Fruit fly (Drosophila melanogaster) whole organism, embryonic: Measurements from ENCODE around the gene stumps.

Experiments used
- ATbp ChIP-seq: fragments of 200-800 bp; sonication (Bioruptor generic); optimal IDR thresholded peaks from 2 replicates; lab custom pipeline; 2017; ENCODE audit warnings: missing biosample characterization, mild to moderate bottlenecking, missing genetic modification characterization, missing genetic modification reagents
- Atf3 ChIP-seq: fragments of 200-800 bp; sonication (Bioruptor generic); optimal IDR thresholded peaks from 3 replicates; lab custom pipeline; 2016; ENCODE audit warnings: missing biosample characterization, missing genetic modification characterization
- CG10543 ChIP-seq: fragments of 200-800 bp; sonication (Bioruptor generic); optimal IDR thresholded peaks from 3 replicates; lab custom pipeline; 2017; ENCODE audit warnings: missing biosample characterization, mild to moderate bottlenecking, missing genetic modification characterization, moderate library complexity
- CG12769 ChIP-seq: fragments of 200-800 bp; sonication (Bioruptor generic); optimal IDR thresholded peaks from 2 replicates; lab custom pipeline; 2019; ENCODE audit warnings: missing biosample characterization, mild to moderate bottlenecking, missing genetic modification characterization, moderate library complexity
- CG12942 ChIP-seq: fragments of 200-800 bp; sonication (Bioruptor generic); optimal IDR thresholded peaks from 3 replicates; lab custom pipeline; 2016; ENCODE audit warnings: missing biosample characterization, missing genetic modification characterization
- CG13775 ChIP-seq: fragments of 200-800 bp; sonication (Bioruptor generic); optimal IDR thresholded peaks from 3 replicates; lab custom pipeline; 2017; ENCODE audit warnings: missing biosample characterization, mild to moderate bottlenecking, missing genetic modification characterization
- CG1602 ChIP-seq: fragments of 200-800 bp; sonication (Bioruptor generic); optimal IDR thresholded peaks from 3 replicates; lab custom pipeline; 2016; ENCODE audit warnings: missing biosample characterization, missing genetic modification characterization
- CG1647 ChIP-seq: fragments of 200-800 bp; sonication (Bioruptor generic); optimal IDR thresholded peaks from 3 replicates; lab custom pipeline; 2016; ENCODE audit warnings: missing biosample characterization, missing genetic modification characterization
- CG16813 ChIP-seq: fragments of 200-800 bp; sonication (Bioruptor generic); IDR thresholded peaks from 3 replicates; pipeline ENCODE4 v1.3.6; 2022; ENCODE audit warnings: missing biosample characterization, missing genetic modification characterization; ENCODE audit not compliant: partially characterized antibody
- CG17359 ChIP-seq: fragments of 200-800 bp; sonication (Bioruptor generic); optimal IDR thresholded peaks from 3 replicates; lab custom pipeline; 2018; ENCODE audit warnings: missing biosample characterization, mild to moderate bottlenecking, missing genetic modification characterization, moderate library complexity
- CG1792 ChIP-seq: fragments of 200-800 bp; sonication (Bioruptor generic); optimal IDR thresholded peaks from 2 replicates; lab custom pipeline; 2016; ENCODE audit warnings: missing biosample characterization, missing genetic modification characterization
- CG1832 ChIP-seq: fragments of 200-800 bp; sonication (Bioruptor generic); optimal IDR thresholded peaks from 2 replicates; lab custom pipeline; 2017; ENCODE audit warnings: missing biosample characterization, mild to moderate bottlenecking, missing genetic modification characterization, inconsistent platforms
- CG2120 ChIP-seq: fragments of 200-800 bp; sonication (Bioruptor generic); optimal IDR thresholded peaks from 3 replicates; lab custom pipeline; 2016; ENCODE audit warnings: missing biosample characterization, missing genetic modification characterization
- CG30403 ChIP-seq: fragments of 200-800 bp; sonication (Bioruptor generic); optimal IDR thresholded peaks from 3 replicates; lab custom pipeline; 2016; ENCODE audit warnings: missing biosample characterization, missing genetic modification characterization
- CG3407 ChIP-seq: fragments of 200-800 bp; sonication (Bioruptor generic); optimal IDR thresholded peaks from 2 replicates; lab custom pipeline; 2018; ENCODE audit warnings: missing biosample characterization, mild to moderate bottlenecking, missing genetic modification characterization
- CG34376 ChIP-seq: fragments of 200-800 bp; sonication (Bioruptor generic); optimal IDR thresholded peaks from 2 replicates; lab custom pipeline; 2018; ENCODE audit warnings: missing biosample characterization, mild to moderate bottlenecking, missing genetic modification characterization
- CG4707 ChIP-seq: fragments of 200-800 bp; sonication (Bioruptor generic); optimal IDR thresholded peaks from 2 replicates; lab custom pipeline; 2018; ENCODE audit warnings: missing biosample characterization, mild to moderate bottlenecking, missing genetic modification characterization, moderate library complexity
- CG6689 ChIP-seq: fragments of 200-800 bp; sonication (Bioruptor generic); IDR thresholded peaks from 2 replicates; pipeline ENCODE4 v1.3.6; 2022; ENCODE audit warnings: missing biosample characterization, missing genetic modification characterization
- CG8765 ChIP-seq: fragments of 200-800 bp; sonication (Bioruptor generic); IDR thresholded peaks from 2 replicates; pipeline ENCODE4 v1.3.6; 2022; ENCODE audit warnings: missing biosample characterization, missing genetic modification characterization
- Dbx ChIP-seq: fragments of 200-800 bp; sonication (Bioruptor generic); IDR thresholded peaks from 3 replicates; pipeline ENCODE4 v1.3.6; 2022; ENCODE audit warnings: missing biosample characterization, missing genetic modification characterization
- Dfd ChIP-seq, 2 experiments: fragments of >200 bp; optimal IDR thresholded peaks; 2 replicates each; lab custom pipeline; 2017; ENCODE audit warnings: missing biosample characterization in 2 of 2, missing genetic modification characterization in 2 of 2
- E2f1 ChIP-seq: fragments of 200-800 bp; sonication (Bioruptor generic); IDR thresholded peaks from 2 replicates; pipeline ENCODE4 v1.3.6; 2022; ENCODE audit warnings: missing biosample characterization, missing genetic modification characterization
- Ets97D ChIP-seq: fragments of 200-800 bp; sonication (Bioruptor generic); optimal IDR thresholded peaks from 3 replicates; lab custom pipeline; 2016; ENCODE audit warnings: missing biosample characterization, missing genetic modification characterization
- Hmr ChIP-seq: fragments of 200-800 bp; sonication (Bioruptor generic); optimal IDR thresholded peaks from 3 replicates; lab custom pipeline; 2017; ENCODE audit warnings: mild to moderate bottlenecking, missing biosample characterization, missing genetic modification reagents, missing genetic modification characterization
- Mad ChIP-seq: fragments of 200-800 bp; sonication (Bioruptor generic); optimal IDR thresholded peaks from 2 replicates; lab custom pipeline; 2016; ENCODE audit warnings: missing biosample characterization, missing genetic modification characterization
- PHDP ChIP-seq: fragments of 200-800 bp; sonication (Bioruptor generic); optimal IDR thresholded peaks from 3 replicates; lab custom pipeline; 2018; ENCODE audit warnings: missing biosample characterization, mild to moderate bottlenecking, missing genetic modification characterization, moderate library complexity
- Sox100B ChIP-seq: fragments of 200-800 bp; sonication (Bioruptor generic); optimal IDR thresholded peaks from 3 replicates; lab custom pipeline; 2018; ENCODE audit warnings: missing biosample characterization, mild to moderate bottlenecking, missing genetic modification characterization
- Stat92E ChIP-seq, 3 experiments: fragments of >200 bp in 2 of 3; fragments of 200-800 bp in 1 of 3; sonication (Bioruptor generic) in 1 of 3; optimal IDR thresholded peaks; 2 replicates each; lab custom pipeline; 2017 to 2019; ENCODE audit warnings: missing biosample characterization in 3 of 3, missing genetic modification characterization in 3 of 3, mild to moderate bottlenecking in 1 of 3, moderate library complexity in 1 of 3
- ab ChIP-seq: fragments of 200-800 bp; sonication (Bioruptor generic); optimal IDR thresholded peaks from 2 replicates; lab custom pipeline; 2016; ENCODE audit warnings: missing biosample characterization, missing genetic modification characterization
- cato ChIP-seq: fragments of 200-800 bp; sonication (Bioruptor generic); optimal IDR thresholded peaks from 2 replicates; lab custom pipeline; 2016; ENCODE audit warnings: missing biosample characterization, missing genetic modification characterization, borderline replicate concordance
- crol ChIP-seq: fragments of 200-800 bp; sonication (Bioruptor generic); IDR thresholded peaks from 2 replicates; pipeline ENCODE4 v1.3.6; 2022; ENCODE audit warnings: missing biosample characterization, missing genetic modification characterization
- da ChIP-seq: fragments of 200-800 bp; sonication (Bioruptor generic); optimal IDR thresholded peaks from 2 replicates; lab custom pipeline; 2016; ENCODE audit warnings: missing biosample characterization, missing genetic modification characterization
- gcm ChIP-seq: fragments of 200-800 bp; sonication (Bioruptor generic); optimal IDR thresholded peaks from 2 replicates; lab custom pipeline; 2019; ENCODE audit warnings: missing biosample characterization, mild to moderate bottlenecking, missing genetic modification characterization, moderate library complexity
- hkb ChIP-seq, 2 experiments: fragments of 200-800 bp in 1 of 2; fragments of >200 bp in 1 of 2; sonication (Bioruptor generic) in 1 of 2; IDR thresholded peaks in 1 of 2; optimal IDR thresholded peaks in 1 of 2; 2 replicates each; pipeline versions ENCODE4 v1.3.6 to Lab custom; 2017 to 2022; ENCODE audit warnings: missing biosample characterization in 1 of 2, missing genetic modification characterization in 1 of 2
- lmd ChIP-seq: fragments of 200-800 bp; sonication (Bioruptor generic); IDR thresholded peaks from 2 replicates; pipeline ENCODE4 v1.3.6; 2022; ENCODE audit warnings: missing biosample characterization, missing genetic modification characterization
- luna ChIP-seq: fragments of 200-800 bp; sonication (Bioruptor generic); optimal IDR thresholded peaks from 2 replicates; lab custom pipeline; 2016; ENCODE audit warnings: missing biosample characterization, missing genetic modification characterization
- mirr ChIP-seq: fragments of 200-800 bp; sonication (Bioruptor generic); optimal IDR thresholded peaks from 3 replicates; lab custom pipeline; 2018; ENCODE audit warnings: missing biosample characterization, mild to moderate bottlenecking, missing genetic modification characterization
- nerfin-1 ChIP-seq: fragments of 200-800 bp; sonication (Bioruptor generic); optimal IDR thresholded peaks from 3 replicates; lab custom pipeline; 2019; ENCODE audit warnings: missing biosample characterization, mild to moderate bottlenecking, missing genetic modification characterization, moderate library complexity
- oc ChIP-seq: fragments of 200-800 bp; sonication (Bioruptor generic); optimal IDR thresholded peaks from 2 replicates; lab custom pipeline; 2018; ENCODE audit warnings: missing biosample characterization, mild to moderate bottlenecking, missing genetic modification characterization, moderate library complexity
- odd ChIP-seq: fragments of 200-800 bp; sonication (Bioruptor generic); optimal IDR thresholded peaks from 2 replicates; lab custom pipeline; 2017; ENCODE audit warnings: missing biosample characterization, mild to moderate bottlenecking, missing genetic modification characterization
- pho ChIP-seq: fragments of 200-800 bp; sonication (Bioruptor generic); optimal IDR thresholded peaks from 2 replicates; lab custom pipeline; 2016; ENCODE audit warnings: missing biosample characterization, missing genetic modification characterization
- row ChIP-seq: fragments of 200-800 bp; sonication (Bioruptor generic); IDR thresholded peaks from 3 replicates; pipeline ENCODE4 v1.3.6; 2022; ENCODE audit warnings: missing biosample characterization, missing genetic modification characterization
- scrt ChIP-seq: fragments of 200-800 bp; sonication (Bioruptor generic); optimal IDR thresholded peaks from 2 replicates; lab custom pipeline; 2018; ENCODE audit warnings: missing biosample characterization, mild to moderate bottlenecking, missing genetic modification characterization, moderate library complexity
- sens-2 ChIP-seq: fragments of 200-800 bp; sonication (Bioruptor generic); IDR thresholded peaks from 2 replicates; pipeline ENCODE4 v1.3.6; 2022; ENCODE audit warnings: missing biosample characterization, missing genetic modification characterization
- tgo ChIP-seq: fragments of 200-800 bp; sonication (Bioruptor generic); IDR thresholded peaks from 3 replicates; pipeline ENCODE4 v1.3.6; 2022; ENCODE audit warnings: missing biosample characterization, missing genetic modification characterization
- vvl ChIP-seq: fragments of 200-800 bp; sonication (Bioruptor generic); IDR thresholded peaks from 2 replicates; pipeline ENCODE4 v1.3.6; 2022; ENCODE audit warnings: missing biosample characterization, missing genetic modification characterization
- wor ChIP-seq: fragments of 200-800 bp; sonication (Bioruptor generic); IDR thresholded peaks from 2 replicates; pipeline ENCODE4 v1.3.6; 2022; ENCODE audit warnings: missing biosample characterization, missing genetic modification characterization
- z ChIP-seq: fragments of 200-800 bp; sonication (Bioruptor generic); IDR thresholded peaks from 3 replicates; pipeline ENCODE4 v1.3.6; 2022; ENCODE audit warnings: missing biosample characterization, missing genetic modification characterization
- zen2 ChIP-seq: fragments of 200-800 bp; sonication (Bioruptor generic); IDR thresholded peaks from 3 replicates; pipeline ENCODE4 v1.3.6; 2022; ENCODE audit warnings: missing biosample characterization, missing genetic modification characterization; ENCODE audit not compliant: partially characterized antibody
- zf30C ChIP-seq: fragments of 200-800 bp; sonication (Bioruptor generic); optimal IDR thresholded peaks from 3 replicates; lab custom pipeline; 2018; ENCODE audit warnings: missing biosample characterization, mild to moderate bottlenecking, missing genetic modification characterization

The stumps gene

DNA sequence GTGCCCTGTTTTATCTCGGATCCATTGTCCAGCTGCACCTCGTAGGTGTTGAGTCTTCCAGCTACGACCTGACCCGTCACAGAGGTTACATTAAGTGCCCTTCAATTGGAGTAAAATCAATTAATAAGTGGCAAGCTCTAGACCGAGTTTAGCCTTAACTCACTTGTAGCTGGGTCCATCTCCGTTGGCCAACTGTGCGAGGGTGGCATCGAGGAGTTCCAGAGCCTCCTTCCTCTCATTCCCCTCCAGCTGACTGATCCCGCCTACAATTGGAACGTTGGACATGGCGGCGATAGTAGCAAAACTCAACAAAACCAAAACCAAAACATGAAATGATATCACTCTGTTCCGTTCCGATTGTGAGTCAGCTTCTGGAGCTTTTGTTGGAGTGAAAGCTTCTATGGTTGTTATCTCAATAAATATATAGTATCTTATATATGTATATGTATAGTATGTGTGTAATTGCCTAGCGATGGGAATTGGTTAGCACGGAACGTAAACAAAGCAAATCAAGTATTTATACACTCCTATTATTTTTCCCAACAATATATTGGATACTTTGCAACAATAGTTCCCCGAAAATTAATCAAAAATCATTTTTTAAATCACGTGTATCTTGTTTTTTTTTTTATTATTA is 8.4 kb upstream of the stumps start, which contains the start of gene CG8066 (continued):
- TF ChIP-seq Dbx, result peak; percentile 23; the same call in 1 of the 3 replicates
- TF ChIP-seq zen2 (GFP tag; lab: Robert Waterston, UW), result no peak
- TF ChIP-seq wor (GFP tag; lab: Robert Waterston, UW), result no peak
- TF ChIP-seq Mad (GFP tag; lab: Kevin White, UChicago), result no peak
- TF ChIP-seq Stat92E (GFP tag; optimal IDR thresholded peaks at IDR 0.05; lab: Kevin White, UChicago), result no peak
- no peak for TF ChIP-seq hkb (optimal IDR thresholded peaks at IDR 0.05; lab: Kevin White, UChicago)
- 0 out of 2 replicates have a peak, but pooled peaks have one; percentile 21 for TF ChIP-seq hkb (GFP tag; IDR thresholded peaks at IDR 0.05; lab: Robert Waterston, UW)
- no peak for TF ChIP-seq CG1647 (GFP tag; lab: Kevin White, UChicago)
- TF ChIP-seq E2f1 (GFP tag; lab: Robert Waterston, UW), result no peak
- TF ChIP-seq odd (GFP tag; lab: Kevin White, UChicago), result no peak
- TF ChIP-seq sens-2 (GFP tag; lab: Robert Waterston, UW), result no peak
- TF ChIP-seq Hmr (GFP tag; lab: Kevin White, UChicago), result peak; percentile 49
- peak; percentile 30 for TF ChIP-seq CG34376 (GFP tag; lab: Kevin White, UChicago)
- TF ChIP-seq da (GFP tag; lab: Kevin White, UChicago), result no peak
- TF ChIP-seq lmd, result no peak
- TF ChIP-seq CG1832, result no peak
- TF ChIP-seq CG17359, result peak; percentile 15
- no peak for TF ChIP-seq CG1602 (GFP tag; lab: Kevin White, UChicago)
- TF ChIP-seq CG8765, result no peak
- TF ChIP-seq CG6689, result no peak
- no peak for TF ChIP-seq ATbp
- peak; percentile 46 for TF ChIP-seq CG2120
- TF ChIP-seq luna (GFP tag; lab: Kevin White, UChicago), result no peak
- no peak for TF ChIP-seq CG12942 (GFP tag; lab: Kevin White, UChicago)
- no peak for TF ChIP-seq tgo (GFP tag; lab: Robert Waterston, UW)
- no peak for TF ChIP-seq CG16813 (GFP tag; lab: Robert Waterston, UW)
- TF ChIP-seq cato (GFP tag; lab: Kevin White, UChicago), result no peak
- no peak for TF ChIP-seq Ets97D
- TF ChIP-seq CG1792 (GFP tag; lab: Kevin White, UChicago), result no peak
- no peak for TF ChIP-seq CG4707 (GFP tag; lab: Kevin White, UChicago)
- no peak for TF ChIP-seq scrt (GFP tag; lab: Kevin White, UChicago)
- TF ChIP-seq vvl, result peak; percentile 40; the same call in 1 of the 2 replicates
- no peak for TF ChIP-seq Dfd (GFP tag; optimal IDR thresholded peaks at IDR 0.05; lab: Kevin White, UChicago)
- TF ChIP-seq CG12769 (tag; lab: Kevin White, UChicago), result peak; percentile 24
- peak; percentile 16 for TF ChIP-seq CG30403 (GFP tag; lab: Kevin White, UChicago)
- TF ChIP-seq oc (tag; lab: Kevin White, UChicago), result no peak
- TF ChIP-seq CG13775 (GFP tag; lab: Kevin White, UChicago), result peak; percentile 2
- TF ChIP-seq CG10543 (GFP tag; lab: Kevin White, UChicago), result peak; percentile 55
- TF ChIP-seq CG3407, result no peak
- peak; percentile 96 for TF ChIP-seq z (GFP tag; lab: Robert Waterston, UW)
- TF ChIP-seq crol (GFP tag; lab: Robert Waterston, UW), result peak; percentile 58
- no peak for TF ChIP-seq gcm (GFP tag; lab: Kevin White, UChicago)
- peak; percentile 69 for TF ChIP-seq row
- TF ChIP-seq pho (GFP tag; lab: Kevin White, UChicago), result no peak
- TF ChIP-seq ab (GFP tag; lab: Kevin White, UChicago), result no peak
- TF ChIP-seq nerfin-1, result no peak
- no peak for TF ChIP-seq Atf3 (GFP tag; lab: Kevin White, UChicago)
- TF ChIP-seq PHDP (tag; lab: Kevin White, UChicago), result peak; percentile 39
- peak; percentile 11 for TF ChIP-seq mirr
- TF ChIP-seq zf30C (GFP tag; lab: Kevin White, UChicago), result no peak
- TF ChIP-seq Sox100B (GFP tag; lab: Kevin White, UChicago), result no peak
